Worm (Caenorhabditis elegans) whole organism, mixed stage, embryonic: ENCODE results near the gene sec-22.

Source experiments
- M03D4.4 ChIP-seq: sonication (generic microtip); optimal IDR thresholded peaks from 2 replicates; lab custom pipeline; 2017; ENCODE audit warnings: mild to moderate bottlenecking, missing genetic modification characterization, missing compliant biosample characterization
- bed-3 ChIP-seq: fragments of 200-800 bp; sonication (Bioruptor generic); optimal IDR thresholded peaks from 3 replicates; lab custom pipeline; 2018; ENCODE audit warnings: mild to moderate bottlenecking, missing genetic modification characterization, moderate library complexity, missing compliant biosample characterization
- blmp-1 ChIP-seq: fragments of 150-350 bp; optimal IDR thresholded peaks from 2 replicates; lab custom pipeline; 2014; ENCODE audit warnings: missing biosample characterization, missing genetic modification characterization
- ceh-39 ChIP-seq: fragments of 150-350 bp; optimal IDR thresholded peaks from 2 replicates; lab custom pipeline; 2014; ENCODE audit warnings: missing biosample characterization, missing genetic modification characterization
- ceh-43 ChIP-seq: fragments of 200-800 bp; sonication (Bioruptor generic); optimal IDR thresholded peaks from 2 replicates; lab custom pipeline; 2018; ENCODE audit warnings: mild to moderate bottlenecking, missing genetic modification characterization, moderate library complexity, missing compliant biosample characterization
- ceh-83 ChIP-seq: fragments of 200-800 bp; sonication (Bioruptor generic); optimal IDR thresholded peaks from 2 replicates; lab custom pipeline; 2018; ENCODE audit warnings: mild to moderate bottlenecking, missing genetic modification characterization, missing compliant biosample characterization
- ces-1 ChIP-seq: fragments of 150-350 bp; optimal IDR thresholded peaks from 2 replicates; lab custom pipeline; 2014; ENCODE audit warnings: missing biosample characterization, missing genetic modification reagents, missing genetic modification characterization
- cnd-1 ChIP-seq: fragments of 200-800 bp; sonication (Bioruptor generic); optimal IDR thresholded peaks from 2 replicates; lab custom pipeline; 2018; ENCODE audit warnings: mild to moderate bottlenecking, missing genetic modification characterization, missing compliant biosample characterization
- drap-1 ChIP-seq: fragments of 200-800 bp; sonication (Bioruptor generic); optimal IDR thresholded peaks from 3 replicates; lab custom pipeline; 2018; ENCODE audit warnings: mild to moderate bottlenecking, missing genetic modification characterization, missing compliant biosample characterization
- elt-1 ChIP-seq: sonication (generic microtip); optimal IDR thresholded peaks from 2 replicates; lab custom pipeline; 2017; ENCODE audit warnings: missing genetic modification characterization, mild to moderate bottlenecking, missing compliant biosample characterization, antibody characterized with exemption, moderate library complexity, borderline replicate concordance; ENCODE audit not compliant: insufficient read depth
- elt-3 ChIP-seq: fragments of 150-350 bp; optimal IDR thresholded peaks from 2 replicates; lab custom pipeline; 2014; ENCODE audit warnings: missing biosample characterization, missing genetic modification characterization
- flh-1 ChIP-seq: fragments of 200-800 bp; sonication (Bioruptor generic); optimal IDR thresholded peaks from 2 replicates; lab custom pipeline; 2018; ENCODE audit warnings: mild to moderate bottlenecking, missing genetic modification characterization, moderate library complexity, missing compliant biosample characterization
- hlh-1 ChIP-seq: fragments of 150-350 bp; optimal IDR thresholded peaks from 2 replicates; lab custom pipeline; 2014; ENCODE audit warnings: missing biosample characterization, missing genetic modification reagents, missing genetic modification characterization
- lin-13 ChIP-seq: fragments of 150-350 bp; optimal IDR thresholded peaks from 2 replicates; lab custom pipeline; 2014; ENCODE audit warnings: missing biosample characterization, missing genetic modification characterization
- lin-32 ChIP-seq: fragments of 200-800 bp; sonication (Bioruptor generic); optimal IDR thresholded peaks from 2 replicates; lab custom pipeline; 2018; ENCODE audit warnings: mild to moderate bottlenecking, missing genetic modification characterization, missing compliant biosample characterization
- lsy-2 ChIP-seq: fragments of 150-350 bp; optimal IDR thresholded peaks from 2 replicates; lab custom pipeline; 2014; ENCODE audit warnings: missing biosample characterization, missing genetic modification characterization
- mab-5 ChIP-seq: fragments of 150-350 bp; optimal IDR thresholded peaks from 2 replicates; lab custom pipeline; 2014; ENCODE audit warnings: missing biosample characterization, missing genetic modification characterization
- mep-1 ChIP-seq: fragments of 150-350 bp; optimal IDR thresholded peaks from 2 replicates; lab custom pipeline; 2017; ENCODE audit warnings: missing biosample characterization, missing genetic modification reagents, missing genetic modification characterization, inconsistent platforms
- mls-2 ChIP-seq: sonication (generic microtip); optimal IDR thresholded peaks from 2 replicates; lab custom pipeline; 2016; ENCODE audit warnings: mild to moderate bottlenecking, missing genetic modification characterization, moderate library complexity, missing compliant biosample characterization
- nhr-2 ChIP-seq: fragments of 150-350 bp; optimal IDR thresholded peaks from 2 replicates; lab custom pipeline; 2014; ENCODE audit warnings: missing biosample characterization, missing genetic modification characterization
- nhr-237 ChIP-seq: fragments of 150-350 bp; optimal IDR thresholded peaks from 2 replicates; lab custom pipeline; 2014; ENCODE audit warnings: missing biosample characterization, missing genetic modification characterization
- nhr-28 ChIP-seq: fragments of 150-350 bp; optimal IDR thresholded peaks from 2 replicates; lab custom pipeline; 2014; ENCODE audit warnings: missing biosample characterization, missing genetic modification characterization
- nhr-76 ChIP-seq: sonication (generic microtip); optimal IDR thresholded peaks from 2 replicates; lab custom pipeline; 2017; ENCODE audit warnings: missing biosample characterization, missing genetic modification characterization
- pha-4 ChIP-seq: fragments of 150-350 bp; optimal IDR thresholded peaks from 2 replicates; lab custom pipeline; 2018; ENCODE audit warnings: missing biosample characterization, missing genetic modification reagents, missing genetic modification characterization
- sem-2 ChIP-seq: fragments of 200-800 bp; sonication (Bioruptor generic); optimal IDR thresholded peaks from 2 replicates; lab custom pipeline; 2018; ENCODE audit warnings: mild to moderate bottlenecking, missing genetic modification characterization, missing compliant biosample characterization
- sptf-1 ChIP-seq: sonication (generic microtip); optimal IDR thresholded peaks from 2 replicates; lab custom pipeline; 2017; ENCODE audit warnings: mild to moderate bottlenecking, missing genetic modification characterization, moderate library complexity, missing compliant biosample characterization
- tbx-8 ChIP-seq: fragments of 200-800 bp; sonication (Bioruptor generic); optimal IDR thresholded peaks from 2 replicates; lab custom pipeline; 2018; ENCODE audit warnings: mild to moderate bottlenecking, missing genetic modification characterization, moderate library complexity, missing compliant biosample characterization
- unc-120 ChIP-seq: sonication (generic microtip); optimal IDR thresholded peaks from 2 replicates; lab custom pipeline; 2017; ENCODE audit warnings: missing genetic modification characterization, missing compliant biosample characterization; ENCODE audit not compliant: poor library complexity, severe bottlenecking
- unc-39 ChIP-seq: fragments of 150-350 bp; optimal IDR thresholded peaks from 2 replicates; lab custom pipeline; 2014; ENCODE audit warnings: missing biosample characterization, missing genetic modification characterization
- unc-62 ChIP-seq: fragments of 150-350 bp; optimal IDR thresholded peaks from 2 replicates; lab custom pipeline; 2014; ENCODE audit warnings: missing biosample characterization, missing genetic modification reagents, missing genetic modification characterization
- zip-8 ChIP-seq: fragments of 150-350 bp; optimal IDR thresholded peaks from 2 replicates; lab custom pipeline; 2014; ENCODE audit warnings: missing biosample characterization, missing genetic modification characterization
- ztf-11 ChIP-seq: fragments of 150-350 bp; optimal IDR thresholded peaks from 2 replicates; lab custom pipeline; 2014; ENCODE audit warnings: missing biosample characterization, missing genetic modification characterization

Gene sec-22

DNA sequence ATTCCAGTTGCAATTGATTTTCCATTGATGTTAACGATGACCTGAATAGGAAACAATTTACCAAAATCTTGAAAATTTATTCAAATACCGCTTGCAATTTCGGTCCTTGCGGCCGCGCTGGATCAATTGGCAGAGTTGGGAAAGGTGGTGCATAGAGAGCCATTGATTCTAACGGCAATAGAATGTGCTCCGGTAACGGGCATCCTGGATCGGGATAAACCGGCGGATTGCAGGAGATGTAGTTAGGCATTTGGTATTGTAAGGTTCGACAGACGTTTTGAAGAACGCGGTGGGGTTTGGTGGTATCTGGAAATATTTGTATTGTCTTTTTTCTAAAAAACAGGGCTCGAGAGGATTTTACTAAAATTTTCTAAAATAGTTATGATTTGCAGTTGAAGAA, 4.5 kb upstream of the sec-22 start:
- TF ChIP-seq ces-1 (no peak), tbx-8 (no peak), elt-3 (tag; lab: Kevin White, UChicago) (no peak), drap-1 (no peak), blmp-1 (tag; lab: Kevin White, UChicago) (no peak)

DNA sequence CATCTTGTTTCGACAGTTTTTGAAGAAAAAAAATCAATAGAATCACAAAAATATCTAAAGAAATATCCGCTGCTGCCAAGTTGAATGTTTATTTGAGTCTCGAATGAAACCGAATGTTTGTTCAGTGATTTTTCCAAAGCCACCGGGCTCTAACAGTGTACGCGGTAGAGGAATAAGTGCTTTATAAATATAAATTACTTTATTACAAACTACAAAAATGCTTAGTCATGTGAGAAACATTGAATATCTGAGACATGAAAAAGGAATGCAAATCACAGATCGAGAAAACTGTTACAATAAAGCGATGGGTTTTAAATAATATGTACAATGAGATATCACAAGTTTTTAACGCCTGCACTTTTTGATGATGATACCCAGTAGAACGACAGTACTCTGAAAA, 3.0 kb downstream of the sec-22 start, which contains the start of gene F55A4.7:
Gene F55A4.7, minus strand, starts transcription at position 101 of the 400 bp plus-strand sequence.
- TF ChIP-seq lin-13 (tag; lab: Kevin White, UChicago) (no peak), sem-2 (GFP tag; lab: Kevin White, UChicago) (no peak), blmp-1 (tag; lab: Kevin White, UChicago) (no peak), drap-1 (no peak), lin-32 (GFP tag; lab: Kevin White, UChicago) (no peak), zip-8 (tag; lab: Kevin White, UChicago) (no peak), M03D4.4 (no peak), ceh-83 (GFP tag; lab: Kevin White, UChicago) (no peak), cnd-1 (tag; lab: Kevin White, UChicago) (no peak), hlh-1 (tag; lab: Kevin White, UChicago) (no peak), mls-2 (no peak), bed-3 (GFP tag; lab: Kevin White, UChicago) (no peak), ztf-11 (no peak), unc-39 (tag; lab: Kevin White, UChicago) (no peak), nhr-28 (no peak), unc-120 (no peak), elt-3 (tag; lab: Kevin White, UChicago) (no peak), pha-4 (tag; lab: Kevin White, UChicago) (no peak)

- no peak for TF ChIP-seq lsy-2 (tag; lab: Kevin White, UChicago)
- TF ChIP-seq M03D4.4, result no peak
- no peak for TF ChIP-seq ces-1
- TF ChIP-seq cnd-1 (tag; lab: Kevin White, UChicago), result no peak
- TF ChIP-seq pha-4 (tag; lab: Kevin White, UChicago), result no peak
- no peak for TF ChIP-seq hlh-1 (tag; lab: Kevin White, UChicago)
- no peak for TF ChIP-seq nhr-2 (tag; lab: Kevin White, UChicago)
- TF ChIP-seq unc-39 (tag; lab: Kevin White, UChicago), result no peak
- no peak for TF ChIP-seq bed-3 (GFP tag; lab: Kevin White, UChicago)
- no peak for TF ChIP-seq nhr-237 (tag; lab: Kevin White, UChicago)
- TF ChIP-seq ztf-11, result no peak
- no peak for TF ChIP-seq sptf-1 (tag; lab: Kevin White, UChicago)
- no peak for TF ChIP-seq ceh-43 (GFP tag; lab: Kevin White, UChicago)
- no peak for TF ChIP-seq nhr-76 (tag; lab: Kevin White, UChicago)
- no peak for TF ChIP-seq mab-5 (tag; lab: Kevin White, UChicago)
- TF ChIP-seq flh-1 (GFP tag; lab: Kevin White, UChicago), result no peak
- TF ChIP-seq lin-32 (GFP tag; lab: Kevin White, UChicago), result no peak
- TF ChIP-seq tbx-8, result no peak
These were observed 9.0 kb downstream of the sec-22 start for ce11 chrX:1044327-1044726.

DNA sequence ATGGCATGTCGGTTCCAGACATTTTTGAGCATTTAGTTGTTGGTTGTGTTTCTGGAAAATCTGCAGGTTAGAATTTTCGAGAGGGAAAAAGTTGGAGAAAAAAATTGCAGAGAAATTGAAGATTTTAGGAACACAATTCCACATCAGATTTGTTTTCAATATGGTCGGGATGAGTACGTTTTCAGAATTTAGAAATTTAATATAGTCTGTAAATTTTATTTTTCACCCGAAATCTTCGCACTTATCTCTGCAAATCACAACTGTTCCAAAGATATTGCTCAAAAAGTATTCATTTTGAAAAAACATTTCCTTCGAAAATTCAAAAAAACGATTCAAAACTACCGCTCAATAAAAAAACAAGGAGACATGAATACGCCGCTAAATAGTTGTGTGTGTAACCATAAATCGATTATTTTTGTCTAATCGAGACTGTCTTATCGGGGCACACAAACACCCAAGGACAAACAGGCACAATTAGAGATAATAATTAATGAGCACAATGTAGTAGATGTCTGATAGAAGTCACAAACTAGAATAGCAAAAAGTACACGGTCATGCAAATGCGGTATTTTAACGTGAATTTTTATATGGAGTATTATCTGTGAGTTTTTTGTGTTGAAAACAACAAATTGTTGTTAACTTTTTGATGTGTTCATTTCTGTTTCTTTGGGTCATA, 10.9 kb downstream of the sec-22 start, which contains the start of gene vpat-1:
Gene vpat-1, minus strand, starts transcription at position 51 of the 676 bp plus-strand sequence.
- TF ChIP-seq zip-8 (tag; lab: Kevin White, UChicago) (no peak), mls-2 (no peak), tbx-8 (no peak), lin-13 (tag; lab: Kevin White, UChicago) (no peak), bed-3 (GFP tag; lab: Kevin White, UChicago) (no peak), blmp-1 (tag; lab: Kevin White, UChicago) (no peak)
- TF ChIP-seq, all 35 proteins: peak for 0

ce11 chrX:1051041-1051440, 15.7 kb downstream of the sec-22 start:
- peak; percentile 1 for TF ChIP-seq unc-120
- peak; percentile 79 for TF ChIP-seq unc-62 (GFP tag; lab: Kevin White, UChicago)
- no peak for TF ChIP-seq bed-3 (GFP tag; lab: Kevin White, UChicago)

DNA sequence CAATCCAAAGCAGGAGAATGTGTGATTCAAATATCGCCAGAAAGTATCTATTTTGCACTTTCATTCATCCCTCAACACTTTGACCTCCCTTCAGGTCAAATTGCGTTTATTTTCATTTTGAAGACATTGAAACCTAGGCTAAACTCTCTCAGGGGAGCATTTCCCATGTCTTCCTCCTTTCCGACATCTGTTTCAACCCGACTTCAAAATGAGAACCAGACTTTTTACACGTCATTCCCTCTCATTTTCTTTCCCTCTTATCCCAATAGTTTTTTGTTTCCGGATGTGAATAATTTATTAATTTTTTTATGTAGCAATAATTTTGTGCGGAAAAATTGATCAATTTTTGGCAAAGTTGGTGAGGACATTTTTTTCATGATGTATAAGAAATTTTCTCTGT, 17.6 kb downstream of the sec-22 start:
- TF ChIP-seq pha-4 (tag; lab: Kevin White, UChicago) (no peak), sem-2 (GFP tag; lab: Kevin White, UChicago) (no peak), unc-39 (tag; lab: Kevin White, UChicago) (no peak), mep-1 (no peak), hlh-1 (tag; lab: Kevin White, UChicago) (no peak), tbx-8 (no peak), ceh-43 (GFP tag; lab: Kevin White, UChicago) (no peak), lin-13 (tag; lab: Kevin White, UChicago) (no peak), cnd-1 (tag; lab: Kevin White, UChicago) (no peak), ceh-39 (tag; lab: Kevin White, UChicago) (no peak), elt-3 (tag; lab: Kevin White, UChicago) (no peak), elt-1 (tag; lab: Kevin White, UChicago) (no peak), flh-1 (GFP tag; lab: Kevin White, UChicago) (no peak), lin-32 (GFP tag; lab: Kevin White, UChicago) (no peak), nhr-237 (tag; lab: Kevin White, UChicago) (no peak)
